In genomic region chrV:10204863-10205338, ce11 we compare ENCODE assay signal across 5 worm cellular contexts.
TF ChIP-seq lines count a peak whose summit lies in the region.

TSS of gene ZK856.19 (minus strand) at chrV:10204913.
TSS of gene ZK856.11 (minus strand) at chrV:10204938.

TF ChIP-seq in whole organism, L1 larva, 84 proteins besides CTCF, POLR2A, EP300 and RAD21 (continued from another document and continues in another):
- TF ChIP-seq fkh-4 (tag; optimal IDR thresholded peaks at IDR 0.05; lab: Kevin White, UChicago; ENCODE audit: borderline replicate concordance) (no peak), lin-15B (tag; optimal IDR thresholded peaks at IDR 0.05; lab: Kevin White, UChicago) (peak; percentile 78), tlp-1 (tag; optimal IDR thresholded peaks at IDR 0.05; lab: Kevin White, UChicago) (no peak), irx-1 (tag; optimal IDR thresholded peaks at IDR 0.05; lab: Kevin White, UChicago) (peak; percentile 40), nhr-84 (tag; optimal IDR thresholded peaks at IDR 0.05; lab: Kevin White, UChicago) (no peak), nhr-76 (tag; optimal IDR thresholded peaks at IDR 0.05; lab: Kevin White, UChicago) (no peak), isw-1 (GFP tag; IDR thresholded peaks at IDR 0.05; lab: Robert Waterston, UW) (peak; percentile 58), nhr-77 (tag; optimal IDR thresholded peaks at IDR 0.05; lab: Kevin White, UChicago) (peak; percentile 24), xbp-1 (tag; optimal IDR thresholded peaks at IDR 0.05; lab: Kevin White, UChicago) (peak; percentile 77), dpl-1 (GFP tag; optimal IDR thresholded peaks at IDR 0.05; lab: Kevin White, UChicago) (peak; percentile 58 to 73 (median 72)), nhr-19 (GFP tag; conservative IDR thresholded peaks at IDR 0.05; lab: Robert Waterston, UW) (peak; percentile 75), ces-1 (GFP tag; optimal IDR thresholded peaks at IDR 0.05; lab: Kevin White, UChicago) (no peak), nhr-11 (tag; optimal IDR thresholded peaks at IDR 0.05; lab: Kevin White, UChicago) (peak; percentile 33), lir-3 (tag; optimal IDR thresholded peaks at IDR 0.05; lab: Kevin White, UChicago; ENCODE audit: poor library complexity) (peak; percentile 50), ztf-11 (tag; optimal IDR thresholded peaks at IDR 0.05; lab: Kevin White, UChicago) (no peak), ceh-82 (tag; optimal IDR thresholded peaks at IDR 0.05; lab: Kevin White, UChicago) (peak; percentile 21 to 47 (median 40)), blmp-1 (tag; optimal IDR thresholded peaks at IDR 0.05; lab: Kevin White, UChicago) (peak; percentile 76), tbx-2 (tag; optimal IDR thresholded peaks at IDR 0.05; lab: Kevin White, UChicago) (peak; percentile 78), dsc-1 (tag; optimal IDR thresholded peaks at IDR 0.05; lab: Kevin White, UChicago) (peak; percentile 69), lin-35 (GFP tag; optimal IDR thresholded peaks at IDR 0.05; lab: Kevin White, UChicago) (peak; percentile 70 to 75), swsn-7 (tag; optimal IDR thresholded peaks at IDR 0.05; lab: Kevin White, UChicago) (peak; percentile 77), F16B12.6 (tag; optimal IDR thresholded peaks at IDR 0.05; lab: Kevin White, UChicago) (peak; percentile 36), C04F5.9 (tag; optimal IDR thresholded peaks at IDR 0.05; lab: Kevin White, UChicago) (no peak), snpc-4 (tag; optimal IDR thresholded peaks at IDR 0.05; lab: Kevin White, UChicago) (peak; percentile 69), nhr-12 (tag; optimal IDR thresholded peaks at IDR 0.05; lab: Kevin White, UChicago) (no peak), ama-1 (optimal IDR thresholded peaks at IDR 0.05; lab: Kevin White, UChicago) (peak; percentile 6)

TF ChIP-seq in whole organism, L2 larva, 48 proteins besides CTCF, POLR2A, EP300 and RAD21 (continued from another document):
- TF ChIP-seq ztf-1 (GFP tag; conservative IDR thresholded peaks at IDR 0.05; lab: Robert Waterston, UW) (no peak), nhr-129 (tag; optimal IDR thresholded peaks at IDR 0.05; lab: Kevin White, UChicago) (peak; percentile 43), ama-1 (optimal IDR thresholded peaks at IDR 0.05; lab: Kevin White, UChicago) (peak; percentile 25), nhr-25 (tag; optimal IDR thresholded peaks at IDR 0.05; lab: Kevin White, UChicago) (peak; percentile 66), R02D3.7 (tag; optimal IDR thresholded peaks at IDR 0.05; lab: Kevin White, UChicago) (peak; percentile 52), crh-2 (tag; optimal IDR thresholded peaks at IDR 0.05; lab: Kevin White, UChicago) (peak; percentile 76), nhr-237 (tag; optimal IDR thresholded peaks at IDR 0.05; lab: Kevin White, UChicago) (no peak), elt-1 (tag; optimal IDR thresholded peaks at IDR 0.05; lab: Kevin White, UChicago) (no peak), mbf-1 (tag; optimal IDR thresholded peaks at IDR 0.05; lab: Kevin White, UChicago) (no peak), lin-39 (tag; optimal IDR thresholded peaks at IDR 0.05; lab: Kevin White, UChicago) (no peak), lin-13 (GFP tag; optimal IDR thresholded peaks at IDR 0.05; lab: Kevin White, UChicago) (peak; percentile 51), unc-62 (GFP tag; optimal IDR thresholded peaks at IDR 0.05; lab: Kevin White, UChicago) (no peak), ceh-82 (tag; optimal IDR thresholded peaks at IDR 0.05; lab: Kevin White, UChicago) (no peak), nhr-21 (tag; optimal IDR thresholded peaks at IDR 0.05; lab: Kevin White, UChicago) (peak; percentile 41), nhr-10 (tag; optimal IDR thresholded peaks at IDR 0.05; lab: Kevin White, UChicago) (no peak), dmd-4 (tag; optimal IDR thresholded peaks at IDR 0.05; lab: Kevin White, UChicago) (no peak), ceh-16 (tag; optimal IDR thresholded peaks at IDR 0.05; lab: Kevin White, UChicago) (no peak), nhr-77 (tag; optimal IDR thresholded peaks at IDR 0.05; lab: Kevin White, UChicago) (no peak), egl-27 (tag; optimal IDR thresholded peaks at IDR 0.05; lab: Kevin White, UChicago) (no peak)

TF ChIP-seq in whole organism, L3 larva, 47 proteins besides CTCF, POLR2A, EP300 and RAD21 (continued from another document):
- TF ChIP-seq unc-39 (tag; optimal IDR thresholded peaks at IDR 0.05; lab: Kevin White, UChicago) = no peak
- TF ChIP-seq pha-4 (tag; optimal IDR thresholded peaks at IDR 0.05; lab: Kevin White, UChicago) = peak; percentile 88
- TF ChIP-seq lin-15B (tag; optimal IDR thresholded peaks at IDR 0.05; lab: Kevin White, UChicago) = peak; percentile 92
- TF ChIP-seq hmg-11 (tag; optimal IDR thresholded peaks at IDR 0.05; lab: Kevin White, UChicago) = peak; percentile 28
- no peak for TF ChIP-seq unc-62 (GFP tag; optimal IDR thresholded peaks at IDR 0.05; lab: Kevin White, UChicago)
- TF ChIP-seq daf-12 (tag; optimal IDR thresholded peaks at IDR 0.05; lab: Kevin White, UChicago) = no peak
- TF ChIP-seq ceh-28 (tag; optimal IDR thresholded peaks at IDR 0.05; lab: Kevin White, UChicago) = peak; percentile 33
- TF ChIP-seq nhr-76 (tag; optimal IDR thresholded peaks at IDR 0.05; lab: Kevin White, UChicago) = no peak
- TF ChIP-seq egl-5 (tag; optimal IDR thresholded peaks at IDR 0.05; lab: Kevin White, UChicago) = no peak
- TF ChIP-seq ztf-4 (tag; optimal IDR thresholded peaks at IDR 0.05; lab: Kevin White, UChicago) = no peak
- TF ChIP-seq ceh-9 (tag; optimal IDR thresholded peaks at IDR 0.05; lab: Kevin White, UChicago) = no peak
- TF ChIP-seq jun-1 (tag; optimal IDR thresholded peaks at IDR 0.05; lab: Kevin White, UChicago) = peak; percentile 39

TF ChIP-seq in whole organism, L4 larva, 104 proteins besides CTCF, POLR2A, EP300 and RAD21 (continued from another document):
- no peak for TF ChIP-seq daf-19 (GFP tag; conservative IDR thresholded peaks at IDR 0.05; lab: Robert Waterston, UW)
- TF ChIP-seq spr-1 (tag; optimal IDR thresholded peaks at IDR 0.05; lab: Kevin White, UChicago) = no peak
- TF ChIP-seq lin-13 (GFP tag; optimal IDR thresholded peaks at IDR 0.05; lab: Kevin White, UChicago) = no peak
- peak; percentile 70 for TF ChIP-seq lin-38 (GFP tag; IDR thresholded peaks at IDR 0.05; lab: Robert Waterston, UW)
- TF ChIP-seq nhr-48 (tag; optimal IDR thresholded peaks at IDR 0.05; lab: Kevin White, UChicago) = peak; percentile 40
- TF ChIP-seq saeg-2 (GFP tag; IDR thresholded peaks at IDR 0.05; lab: Robert Waterston, UW) = no peak
- TF ChIP-seq ctbp-1 (GFP tag; IDR thresholded peaks at IDR 0.05; lab: Robert Waterston, UW) = no peak
- no peak for TF ChIP-seq zfp-2 (tag; optimal IDR thresholded peaks at IDR 0.05; lab: Kevin White, UChicago)
- 0 out of 2 replicates have a peak, but pooled peaks have one; percentile 23 for TF ChIP-seq hmg-1.1 (GFP tag; IDR thresholded peaks at IDR 0.05; lab: Robert Waterston, UW)
- peak; percentile 74 for TF ChIP-seq duxl-1 (tag; optimal IDR thresholded peaks at IDR 0.05; lab: Kevin White, UChicago; ENCODE audit: poor library complexity)
- no peak for TF ChIP-seq ZK337.2 (GFP tag; IDR thresholded peaks at IDR 0.05; lab: Robert Waterston, UW)
- TF ChIP-seq ama-1 (optimal IDR thresholded peaks at IDR 0.05; lab: Kevin White, UChicago) = peak; percentile 37
- peak; percentile 24 for TF ChIP-seq hlh-30 (tag; optimal IDR thresholded peaks at IDR 0.05; lab: Kevin White, UChicago; ENCODE audit: insufficient read depth)
- peak; percentile 44 for TF ChIP-seq dve-1 (tag; optimal IDR thresholded peaks at IDR 0.05; lab: Kevin White, UChicago; ENCODE audit: insufficient read depth)
- TF ChIP-seq D1046.2 (GFP tag; IDR thresholded peaks at IDR 0.05; lab: Robert Waterston, UW) = no peak
- peak; percentile 64 for TF ChIP-seq nhr-102 (tag; optimal IDR thresholded peaks at IDR 0.05; lab: Kevin White, UChicago)
- peak; percentile 62 for TF ChIP-seq rbr-2 (tag; optimal IDR thresholded peaks at IDR 0.05; lab: Kevin White, UChicago)
- no peak for TF ChIP-seq daf-16 (GFP tag; optimal IDR thresholded peaks at IDR 0.05; lab: Kevin White, UChicago)
- TF ChIP-seq daf-16 (tag; optimal IDR thresholded peaks at IDR 0.05; lab: Kevin White, UChicago) = peak; percentile 26
- TF ChIP-seq fkh-10 (GFP tag; optimal IDR thresholded peaks at IDR 0.05; lab: Kevin White, UChicago) = no peak
- peak; percentile 42; the same call in 1 of the 2 replicates for TF ChIP-seq dmd-6 (GFP tag; IDR thresholded peaks at IDR 0.05; lab: Robert Waterston, UW)
- no peak for TF ChIP-seq mxl-3 (GFP tag; optimal IDR thresholded peaks at IDR 0.05; lab: Kevin White, UChicago)
- no peak for TF ChIP-seq Y105C5A.15 (GFP tag; IDR thresholded peaks at IDR 0.05; lab: Robert Waterston, UW)
- no peak for TF ChIP-seq nhr-42 (GFP tag; IDR thresholded peaks at IDR 0.05; lab: Robert Waterston, UW)
- no peak for TF ChIP-seq tag-97 (GFP tag; IDR thresholded peaks at IDR 0.05; lab: Robert Waterston, UW)
- peak; percentile 35 for TF ChIP-seq hlh-11 (tag; optimal IDR thresholded peaks at IDR 0.05; lab: Kevin White, UChicago)
- no peak for TF ChIP-seq pha-4 (GFP tag; IDR thresholded peaks at IDR 0.05; lab: Robert Waterston, UW)
- no peak for TF ChIP-seq pha-4 (tag; optimal IDR thresholded peaks at IDR 0.05; lab: Kevin White, UChicago)
- peak in 1 of 2 experiments; percentile 85 for TF ChIP-seq lsy-2 (tag; optimal IDR thresholded peaks at IDR 0.05; lab: Kevin White, UChicago)
- TF ChIP-seq R02D3.7 (tag; optimal IDR thresholded peaks at IDR 0.05; lab: Kevin White, UChicago) = peak; percentile 13
- no peak for TF ChIP-seq jun-1 (tag; optimal IDR thresholded peaks at IDR 0.05; lab: Kevin White, UChicago)
- TF ChIP-seq mdl-1 (tag; optimal IDR thresholded peaks at IDR 0.05; lab: Kevin White, UChicago) = no peak
- TF ChIP-seq zfp-3 (GFP tag; conservative IDR thresholded peaks at IDR 0.05; lab: Robert Waterston, UW) = no peak
- peak; percentile 57 for TF ChIP-seq dpl-1 (GFP tag; optimal IDR thresholded peaks at IDR 0.05; lab: Kevin White, UChicago)
- TF ChIP-seq nhr-28 (tag; optimal IDR thresholded peaks at IDR 0.05; lab: Kevin White, UChicago) = peak; percentile 47
- peak; percentile 72 for TF ChIP-seq mes-2 (tag; optimal IDR thresholded peaks at IDR 0.05; lab: Kevin White, UChicago; ENCODE audit: poor library complexity, severe bottlenecking)
- no peak for TF ChIP-seq vab-7 (GFP tag; IDR thresholded peaks at IDR 0.05; lab: Robert Waterston, UW)
- TF ChIP-seq lir-3 (tag; optimal IDR thresholded peaks at IDR 0.05; lab: Kevin White, UChicago) = no peak
- no peak for TF ChIP-seq Y75B8A.6 (GFP tag; IDR thresholded peaks at IDR 0.05; lab: Robert Waterston, UW)
- no peak for TF ChIP-seq F10B5.3 (tag; optimal IDR thresholded peaks at IDR 0.05; lab: Kevin White, UChicago)

TF ChIP-seq in whole organism, young adult, 124 proteins besides CTCF, POLR2A, EP300 and RAD21 (continued from another document):
- TF ChIP-seq nhr-179 (tag; optimal IDR thresholded peaks at IDR 0.05; lab: Kevin White, UChicago) (no peak), snpc-4 (GFP tag; optimal IDR thresholded peaks at IDR 0.05; lab: Kevin White, UChicago) (no peak), snpc-4 (tag; optimal IDR thresholded peaks at IDR 0.05; lab: Kevin White, UChicago) (peak in 2 of 4 experiments; percentile 35 to 49), mxl-1 (tag; optimal IDR thresholded peaks at IDR 0.05; lab: Kevin White, UChicago) (no peak), lin-54 (GFP tag; optimal IDR thresholded peaks at IDR 0.05; lab: Kevin White, UChicago) (peak; percentile 58), hsf-1 (GFP tag; IDR thresholded peaks at IDR 0.05; lab: Robert Waterston, UW) (0 out of 2 replicates have a peak, but pooled peaks have one; percentile 18), Y67H2A.10 (GFP tag; conservative IDR thresholded peaks at IDR 0.05; lab: Robert Waterston, UW) (no peak), B0336.3 (GFP tag; IDR thresholded peaks at IDR 0.05; lab: Robert Waterston, UW) (0 out of 2 replicates have a peak, but pooled peaks have one; percentile 49), ekl-4 (GFP tag; IDR thresholded peaks at IDR 0.05; lab: Robert Waterston, UW) (no peak), zim-3 (tag; optimal IDR thresholded peaks at IDR 0.05; lab: Kevin White, UChicago) (no peak), ceh-27 (GFP tag; optimal IDR thresholded peaks at IDR 0.05; lab: Kevin White, UChicago) (peak; percentile 14), ztf-26 (tag; optimal IDR thresholded peaks at IDR 0.05; lab: Kevin White, UChicago) (no peak), mcd-1 (GFP tag; IDR thresholded peaks at IDR 0.05; lab: Robert Waterston, UW) (peak; percentile 39; the same call in 1 of the 2 replicates), sea-2 (GFP tag; IDR thresholded peaks at IDR 0.05; lab: Robert Waterston, UW) (no peak), D2030.7 (GFP tag; IDR thresholded peaks at IDR 0.05; lab: Robert Waterston, UW) (peak; percentile 17; the same call in 1 of the 2 replicates), unc-130 (GFP tag; optimal IDR thresholded peaks at IDR 0.05; lab: Kevin White, UChicago) (peak; percentile 5), ceh-58 (GFP tag; IDR thresholded peaks at IDR 0.05; lab: Robert Waterston, UW) (no peak), F39B2.1 (GFP tag; IDR thresholded peaks at IDR 0.05; lab: Robert Waterston, UW) (no peak)
